Fruit fly (Drosophila melanogaster) whole organism, embryonic: Measurements from ENCODE around the gene Gga.

ENCODE experiments used
- Atf6 ChIP-seq: fragments of 200-800 bp; sonication (Bioruptor generic); IDR thresholded peaks from 2 replicates; pipeline ENCODE4 v1.3.6; 2022; ENCODE audit warnings: missing biosample characterization, missing genetic modification characterization
- Bteb2 ChIP-seq: fragments of 200-800 bp; sonication (Bioruptor generic); optimal IDR thresholded peaks from 2 replicates; lab custom pipeline; 2016; ENCODE audit warnings: missing biosample characterization, missing genetic modification characterization
- CG10321 ChIP-seq: fragments of 200-800 bp; sonication (Bioruptor generic); IDR thresholded peaks from 2 replicates; pipeline ENCODE4 v1.3.6; 2022; ENCODE audit warnings: missing biosample characterization, missing genetic modification characterization
- CG11247 ChIP-seq: fragments of 200-800 bp; sonication (Bioruptor generic); IDR thresholded peaks from 2 replicates; pipeline ENCODE4 v1.3.6; 2022; ENCODE audit warnings: missing biosample characterization, missing genetic modification characterization
- CG12155 ChIP-seq: fragments of 200-800 bp; sonication (Bioruptor generic); optimal IDR thresholded peaks from 3 replicates; lab custom pipeline; 2016; ENCODE audit warnings: missing biosample characterization, missing genetic modification characterization
- CG13894 ChIP-seq: fragments of 200-800 bp; sonication (Bioruptor generic); optimal IDR thresholded peaks from 3 replicates; lab custom pipeline; 2018; ENCODE audit warnings: missing biosample characterization, mild to moderate bottlenecking, missing genetic modification characterization, moderate library complexity
- CG14014 ChIP-seq: fragments of 200-800 bp; sonication (Bioruptor generic); IDR thresholded peaks from 2 replicates; pipeline ENCODE4 v1.3.6; 2022; ENCODE audit warnings: missing biosample characterization, missing genetic modification characterization
- CG14050 ChIP-seq: fragments of 200-800 bp; sonication (Bioruptor generic); IDR thresholded peaks from 3 replicates; pipeline ENCODE4 v1.3.6; 2022; ENCODE audit warnings: missing biosample characterization, missing genetic modification characterization
- CG14860 ChIP-seq: fragments of 200-800 bp; sonication (Bioruptor generic); IDR thresholded peaks from 3 replicates; pipeline ENCODE4 v1.3.6; 2022; ENCODE audit warnings: missing biosample characterization, missing genetic modification characterization; ENCODE audit not compliant: partially characterized antibody
- CG15269 ChIP-seq: fragments of 200-800 bp; sonication (Bioruptor generic); optimal IDR thresholded peaks from 2 replicates; lab custom pipeline; 2018; ENCODE audit warnings: missing biosample characterization, mild to moderate bottlenecking, missing genetic modification characterization, moderate library complexity
- CG17385 ChIP-seq: fragments of 200-800 bp; sonication (Bioruptor generic); optimal IDR thresholded peaks from 3 replicates; lab custom pipeline; 2018; ENCODE audit warnings: missing biosample characterization, mild to moderate bottlenecking, missing genetic modification characterization
- CG3407 ChIP-seq: fragments of 200-800 bp; sonication (Bioruptor generic); optimal IDR thresholded peaks from 2 replicates; lab custom pipeline; 2018; ENCODE audit warnings: missing biosample characterization, mild to moderate bottlenecking, missing genetic modification characterization
- CG3838 ChIP-seq: fragments of 200-800 bp; sonication (Bioruptor generic); optimal IDR thresholded peaks from 3 replicates; lab custom pipeline; 2016; ENCODE audit warnings: missing biosample characterization, missing genetic modification characterization
- CG6654 ChIP-seq: fragments of 200-800 bp; sonication (Bioruptor generic); optimal IDR thresholded peaks from 2 replicates; lab custom pipeline; 2017; ENCODE audit warnings: missing biosample characterization, mild to moderate bottlenecking, missing genetic modification characterization
- Deaf1 ChIP-seq: fragments of 200-800 bp; optimal IDR thresholded peaks from 3 replicates; lab custom pipeline; 2019; ENCODE audit warnings: missing biosample characterization, mild to moderate bottlenecking, missing genetic modification characterization, moderate library complexity
- Dip2 ChIP-seq: fragments of 200-800 bp; sonication (Bioruptor generic); IDR thresholded peaks from 2 replicates; pipeline ENCODE4 v1.3.6; 2022; ENCODE audit warnings: missing biosample characterization, missing genetic modification characterization
- Dll ChIP-seq: fragments of 200-800 bp; sonication (Bioruptor generic); IDR thresholded peaks from 4 replicates; pipeline ENCODE4 v1.3.6; 2022; ENCODE audit warnings: missing biosample characterization, missing genetic modification characterization; ENCODE audit not compliant: partially characterized antibody
- Dref ChIP-seq: fragments of 200-800 bp; sonication (Bioruptor generic); IDR thresholded peaks from 2 replicates; pipeline ENCODE4 v1.3.6; 2022; ENCODE audit warnings: missing biosample characterization, missing genetic modification characterization
- Drgx ChIP-seq: fragments of 200-800 bp; sonication (Bioruptor generic); IDR thresholded peaks from 2 replicates; pipeline ENCODE4 v1.3.6; 2022; ENCODE audit warnings: missing biosample characterization, missing genetic modification characterization
- Hmr ChIP-seq: fragments of 200-800 bp; sonication (Bioruptor generic); optimal IDR thresholded peaks from 3 replicates; lab custom pipeline; 2017; ENCODE audit warnings: mild to moderate bottlenecking, missing biosample characterization, missing genetic modification reagents, missing genetic modification characterization
- Hr51 ChIP-seq, 2 experiments: fragments of 200-800 bp; sonication (Bioruptor generic); optimal IDR thresholded peaks; 2 replicates in 1 of 2; 3 replicates in 1 of 2; lab custom pipeline; 2016 to 2018; ENCODE audit warnings: missing biosample characterization in 2 of 2, missing genetic modification characterization in 2 of 2, mild to moderate bottlenecking in 1 of 2, moderate library complexity in 1 of 2
- Kr ChIP-seq: fragments of 200-800 bp; sonication (Bioruptor generic); optimal IDR thresholded peaks from 2 replicates; lab custom pipeline; 2017; ENCODE audit warnings: missing biosample characterization, mild to moderate bottlenecking, missing genetic modification characterization
- Mes4 ChIP-seq: fragments of 200-800 bp; sonication (Bioruptor generic); optimal IDR thresholded peaks from 2 replicates; lab custom pipeline; 2016; ENCODE audit warnings: missing biosample characterization, missing genetic modification characterization
- Oaz ChIP-seq: fragments of 200-800 bp; sonication (Bioruptor generic); IDR thresholded peaks from 2 replicates; pipeline ENCODE4 v1.3.6; 2022; ENCODE audit warnings: missing biosample characterization, missing genetic modification characterization
- Ptx1 ChIP-seq: fragments of 200-800 bp; sonication (Bioruptor generic); IDR thresholded peaks from 2 replicates; pipeline ENCODE4 v1.3.6; 2022; ENCODE audit warnings: missing biosample characterization, missing genetic modification characterization
- ap ChIP-seq: fragments of 200-800 bp; sonication (Bioruptor generic); IDR thresholded peaks from 2 replicates; pipeline ENCODE4 v1.3.6; 2022; ENCODE audit warnings: missing biosample characterization, missing genetic modification characterization
- ash1 ChIP-seq: fragments of 200-800 bp; sonication (Bioruptor generic); optimal IDR thresholded peaks from 2 replicates; lab custom pipeline; 2018; ENCODE audit warnings: missing biosample characterization, mild to moderate bottlenecking, missing genetic modification characterization
- cato ChIP-seq: fragments of 200-800 bp; sonication (Bioruptor generic); optimal IDR thresholded peaks from 2 replicates; lab custom pipeline; 2016; ENCODE audit warnings: missing biosample characterization, missing genetic modification characterization, borderline replicate concordance
- da ChIP-seq: fragments of 200-800 bp; sonication (Bioruptor generic); optimal IDR thresholded peaks from 2 replicates; lab custom pipeline; 2016; ENCODE audit warnings: missing biosample characterization, missing genetic modification characterization
- dan ChIP-seq: fragments of 200-800 bp; sonication (Bioruptor generic); IDR thresholded peaks from 2 replicates; pipeline ENCODE4 v1.3.6; 2022; ENCODE audit warnings: missing biosample characterization, missing genetic modification characterization
- dysf ChIP-seq: fragments of 200-800 bp; sonication (Bioruptor generic); IDR thresholded peaks from 3 replicates; pipeline ENCODE4 v1.3.6; 2022; ENCODE audit warnings: missing biosample characterization, missing genetic modification characterization
- ewg ChIP-seq: fragments of 200-800 bp; sonication (Bioruptor generic); optimal IDR thresholded peaks from 3 replicates; lab custom pipeline; 2017; ENCODE audit warnings: mild to moderate bottlenecking, missing biosample characterization, missing genetic modification reagents, missing genetic modification characterization
- eyg ChIP-seq: fragments of 200-800 bp; sonication (Bioruptor generic); optimal IDR thresholded peaks from 3 replicates; lab custom pipeline; 2016; ENCODE audit warnings: missing biosample characterization, missing genetic modification characterization
- fru ChIP-seq: fragments of >200 bp; optimal IDR thresholded peaks from 2 replicates; lab custom pipeline; 2017
- hb ChIP-seq: fragments of 200-800 bp; sonication (Bioruptor generic); IDR thresholded peaks from 3 replicates; pipeline ENCODE4 v1.3.6; 2022; ENCODE audit warnings: missing biosample characterization, missing genetic modification characterization; ENCODE audit not compliant: partially characterized antibody
- ind ChIP-seq: fragments of 200-800 bp; sonication (Bioruptor generic); optimal IDR thresholded peaks from 3 replicates; lab custom pipeline; 2016; ENCODE audit warnings: missing biosample characterization, missing genetic modification characterization
- inv ChIP-seq: fragments of 200-800 bp; sonication (Bioruptor generic); IDR thresholded peaks from 2 replicates; pipeline ENCODE4 v1.3.6; 2022; ENCODE audit warnings: missing biosample characterization, missing genetic modification characterization; ENCODE audit not compliant: partially characterized antibody
- mirr ChIP-seq: fragments of 200-800 bp; sonication (Bioruptor generic); optimal IDR thresholded peaks from 3 replicates; lab custom pipeline; 2018; ENCODE audit warnings: missing biosample characterization, mild to moderate bottlenecking, missing genetic modification characterization
- nau ChIP-seq: fragments of 200-800 bp; sonication (Bioruptor generic); optimal IDR thresholded peaks from 3 replicates; lab custom pipeline; 2017; ENCODE audit warnings: missing biosample characterization, mild to moderate bottlenecking, missing genetic modification characterization, missing genetic modification reagents
- nmo ChIP-seq: fragments of 200-800 bp; sonication (Bioruptor generic); optimal IDR thresholded peaks from 2 replicates; lab custom pipeline; 2018; ENCODE audit warnings: missing biosample characterization, mild to moderate bottlenecking, missing genetic modification characterization, moderate library complexity
- pfk ChIP-seq: fragments of 200-800 bp; sonication (Bioruptor generic); optimal IDR thresholded peaks from 2 replicates; lab custom pipeline; 2018; ENCODE audit warnings: missing biosample characterization, mild to moderate bottlenecking, missing genetic modification characterization, moderate library complexity
- pita ChIP-seq: fragments of 200-800 bp; sonication (Bioruptor generic); optimal IDR thresholded peaks from 2 replicates; lab custom pipeline; 2017; ENCODE audit warnings: missing biosample characterization, mild to moderate bottlenecking, missing genetic modification characterization
- prd ChIP-seq, 3 experiments: fragments of >200 bp in 2 of 3; fragments of 200-800 bp in 1 of 3; sonication (Bioruptor generic) in 1 of 3; optimal IDR thresholded peaks in 2 of 3; IDR thresholded peaks in 1 of 3; 2 replicates in 2 of 3; 3 replicates in 1 of 3; pipeline versions ENCODE4 v1.3.6 to Lab custom; 2017 to 2022; ENCODE audit warnings: missing biosample characterization in 1 of 3, missing genetic modification characterization in 1 of 3
- sens-2 ChIP-seq: fragments of 200-800 bp; sonication (Bioruptor generic); IDR thresholded peaks from 2 replicates; pipeline ENCODE4 v1.3.6; 2022; ENCODE audit warnings: missing biosample characterization, missing genetic modification characterization
- slou ChIP-seq: fragments of 200-800 bp; sonication (Bioruptor generic); optimal IDR thresholded peaks from 3 replicates; lab custom pipeline; 2016; ENCODE audit warnings: missing biosample characterization, missing genetic modification characterization
- sna ChIP-seq: fragments of 200-800 bp; sonication (Bioruptor generic); IDR thresholded peaks from 2 replicates; pipeline ENCODE4 v1.3.6; 2022; ENCODE audit warnings: missing biosample characterization, missing genetic modification characterization; ENCODE audit not compliant: partially characterized antibody
- stwl ChIP-seq: fragments of 200-800 bp; sonication (Bioruptor generic); optimal IDR thresholded peaks from 3 replicates; lab custom pipeline; 2018; ENCODE audit warnings: missing biosample characterization, mild to moderate bottlenecking, missing genetic modification characterization, moderate library complexity
- ttk ChIP-seq: fragments of 200-800 bp; sonication (Bioruptor generic); IDR thresholded peaks from 2 replicates; pipeline ENCODE4 v2.1.2; 2022; ENCODE audit warnings: missing biosample characterization, missing genetic modification characterization
- wor ChIP-seq: fragments of 200-800 bp; sonication (Bioruptor generic); IDR thresholded peaks from 2 replicates; pipeline ENCODE4 v1.3.6; 2022; ENCODE audit warnings: missing biosample characterization, missing genetic modification characterization

Gene Gga

dm6 chrX:9600083-9600817, 580 bp upstream of the Gga start (continued):
- TF ChIP-seq Bteb2 (GFP tag; lab: Kevin White, UChicago) (peak; percentile 71), CG3407 (peak; percentile 55), slou (GFP tag; lab: Kevin White, UChicago) (peak; percentile 72), stwl (no peak), CG3838 (GFP tag; lab: Kevin White, UChicago) (peak; percentile 42), CG17385 (GFP tag; lab: Kevin White, UChicago) (peak; percentile 74), da (GFP tag; lab: Kevin White, UChicago) (peak; percentile 52), Hmr (peak; percentile 90), Dll (GFP tag; lab: Robert Waterston, UW) (no peak), dan (no peak), nmo (GFP tag; lab: Kevin White, UChicago) (peak; percentile 89), ttk (peak; percentile 44), ind (GFP tag; lab: Kevin White, UChicago) (peak; percentile 75), Drgx (GFP tag; lab: Robert Waterston, UW) (peak; percentile 75), dysf (GFP tag; lab: Robert Waterston, UW) (peak; percentile 85), eyg (GFP tag; lab: Kevin White, UChicago) (peak; percentile 63), CG13894 (tag; lab: Kevin White, UChicago) (peak; percentile 68), fru (no peak), Deaf1 (tag; lab: Kevin White, UChicago) (peak; percentile 37), nau (peak; percentile 60), CG14860 (GFP tag; lab: Robert Waterston, UW) (no peak), CG6654 (GFP tag; lab: Kevin White, UChicago) (peak; percentile 43), CG10321 (no peak), Atf6 (peak; percentile 78), Oaz (0 out of 2 replicates have a peak, but pooled peaks have one; percentile 29), Kr (no peak), mirr (peak; percentile 42), CG11247 (0 out of 2 replicates have a peak, but pooled peaks have one; percentile 34), pita (no peak), ash1 (GFP tag; lab: Kevin White, UChicago) (no peak), prd (optimal IDR thresholded peaks at IDR 0.05; lab: Kevin White, UChicago) (no peak), prd (GFP tag; IDR thresholded peaks at IDR 0.05; lab: Robert Waterston, UW) (peak; percentile 72; the same call in 2 of the 3 replicates), ewg (GFP tag; lab: Kevin White, UChicago) (peak; percentile 77), sna (GFP tag; lab: Robert Waterston, UW) (no peak), sens-2 (GFP tag; lab: Robert Waterston, UW) (no peak), CG12155 (GFP tag; lab: Kevin White, UChicago) (peak; percentile 57), wor (peak; percentile 59), Mes4 (GFP tag; lab: Kevin White, UChicago) (peak; percentile 34), inv (GFP tag; lab: Robert Waterston, UW) (no peak), hb (GFP tag; lab: Robert Waterston, UW) (no peak), cato (GFP tag; lab: Kevin White, UChicago) (peak; percentile 64), Hr51 (GFP tag; optimal IDR thresholded peaks at IDR 0.05; lab: Kevin White, UChicago) (peak; percentile 72 to 84), ap (GFP tag; lab: Robert Waterston, UW) (peak; percentile 37; the same call in 1 of the 2 replicates), Ptx1 (peak; percentile 74), Dref (GFP tag; lab: Robert Waterston, UW) (no peak), CG14050 (GFP tag; lab: Robert Waterston, UW) (0 out of 3 replicates have a peak, but pooled peaks have one; percentile 10), CG14014 (GFP tag; lab: Robert Waterston, UW) (peak; percentile 64), CG15269 (tag; lab: Kevin White, UChicago) (peak; percentile 79), Dip2 (0 out of 2 replicates have a peak, but pooled peaks have one; percentile 6), pfk (GFP tag; lab: Kevin White, UChicago) (no peak)
